Worm (Caenorhabditis elegans) whole organism, L2 larva: ENCODE measurements around the gene C25F9.2.

ENCODE experiments used
- C34F6.9 ChIP-seq: fragments of 150-350 bp; optimal IDR thresholded peaks from 2 replicates; lab custom pipeline; 2014; ENCODE audit warnings: missing biosample characterization, missing genetic modification characterization
- F13H6.1 ChIP-seq: sonication (generic microtip); optimal IDR thresholded peaks from 2 replicates; lab custom pipeline; 2016; ENCODE audit warnings: missing genetic modification characterization, missing compliant biosample characterization
- Y55F3AM.14 ChIP-seq: fragments of 200-800 bp; sonication (Bioruptor generic); optimal IDR thresholded peaks from 2 replicates; lab custom pipeline; 2018; ENCODE audit warnings: mild to moderate bottlenecking, missing genetic modification characterization, missing compliant biosample characterization
- ZK546.5 ChIP-seq: sonication (generic microtip); optimal IDR thresholded peaks from 2 replicates; lab custom pipeline; 2017; ENCODE audit warnings: missing biosample characterization, missing genetic modification characterization
- aly-2 ChIP-seq: fragments of 150-350 bp; optimal IDR thresholded peaks from 2 replicates; lab custom pipeline; 2014; ENCODE audit warnings: missing biosample characterization, missing genetic modification characterization
- ama-1 ChIP-seq: fragments of 150-350 bp; optimal IDR thresholded peaks from 2 replicates; lab custom pipeline; 2018; ENCODE audit warnings: inconsistent platforms
- ceh-16 ChIP-seq: fragments of 150-350 bp; optimal IDR thresholded peaks from 2 replicates; lab custom pipeline; 2014; ENCODE audit warnings: missing biosample characterization, missing genetic modification characterization
- ceh-82 ChIP-seq: fragments of 150-350 bp; optimal IDR thresholded peaks from 2 replicates; lab custom pipeline; 2014; ENCODE audit warnings: missing biosample characterization, missing genetic modification characterization
- crh-2 ChIP-seq: sonication (generic microtip); optimal IDR thresholded peaks from 2 replicates; lab custom pipeline; 2017; ENCODE audit warnings: missing biosample characterization, missing genetic modification characterization
- egl-27 ChIP-seq: sonication (generic microtip); optimal IDR thresholded peaks from 3 replicates; lab custom pipeline; 2017; ENCODE audit warnings: missing biosample characterization, missing genetic modification reagents, missing genetic modification characterization
- elt-1 ChIP-seq: fragments of 150-350 bp; optimal IDR thresholded peaks from 2 replicates; lab custom pipeline; 2014; ENCODE audit warnings: missing biosample characterization, missing genetic modification characterization
- fos-1 ChIP-seq: fragments of 150-350 bp; optimal IDR thresholded peaks from 2 replicates; lab custom pipeline; 2014; ENCODE audit warnings: missing biosample characterization, missing genetic modification characterization
- gmeb-1 ChIP-seq: fragments of 150-350 bp; optimal IDR thresholded peaks from 2 replicates; lab custom pipeline; 2014; ENCODE audit warnings: missing biosample characterization, missing genetic modification characterization
- lin-11 ChIP-seq: fragments of 150-350 bp; sonication (generic microtip); optimal IDR thresholded peaks from 2 replicates; lab custom pipeline; 2014; ENCODE audit warnings: missing biosample characterization, missing genetic modification characterization, inconsistent platforms, mixed read lengths
- lin-39 ChIP-seq: fragments of 150-350 bp; optimal IDR thresholded peaks from 2 replicates; lab custom pipeline; 2014; ENCODE audit warnings: missing biosample characterization, missing genetic modification reagents, missing genetic modification characterization
- lsy-2 ChIP-seq, 2 experiments: fragments of 150-350 bp in 1 of 2; sonication (generic microtip) in 1 of 2; optimal IDR thresholded peaks; 2 replicates each; lab custom pipeline; 2014 to 2017; ENCODE audit warnings: missing biosample characterization in 2 of 2, missing genetic modification characterization in 2 of 2
- mab-5 ChIP-seq: fragments of 150-350 bp; optimal IDR thresholded peaks from 2 replicates; lab custom pipeline; 2014; ENCODE audit warnings: missing biosample characterization, missing genetic modification characterization
- mbf-1 ChIP-seq: sonication (generic microtip); optimal IDR thresholded peaks from 2 replicates; lab custom pipeline; 2017; ENCODE audit warnings: missing biosample characterization, missing genetic modification characterization
- mdl-1 ChIP-seq, 2 experiments: fragments of 150-350 bp in 1 of 2; sonication (generic microtip) in 1 of 2; optimal IDR thresholded peaks; 2 replicates each; lab custom pipeline; 2017; ENCODE audit warnings: missing biosample characterization in 2 of 2, missing genetic modification characterization in 2 of 2
- nhr-10 ChIP-seq: sonication (generic microtip); optimal IDR thresholded peaks from 2 replicates; lab custom pipeline; 2017; ENCODE audit warnings: missing biosample characterization, missing genetic modification characterization
- nhr-11 ChIP-seq: fragments of 150-350 bp; optimal IDR thresholded peaks from 2 replicates; lab custom pipeline; 2014; ENCODE audit warnings: missing biosample characterization, missing genetic modification characterization
- nhr-12 ChIP-seq: fragments of 150-350 bp; optimal IDR thresholded peaks from 2 replicates; lab custom pipeline; 2014; ENCODE audit warnings: missing biosample characterization, missing genetic modification characterization
- nhr-129 ChIP-seq: fragments of 150-350 bp; optimal IDR thresholded peaks from 2 replicates; lab custom pipeline; 2014; ENCODE audit warnings: missing biosample characterization, missing genetic modification characterization
- nhr-21 ChIP-seq: fragments of 150-350 bp; optimal IDR thresholded peaks from 2 replicates; lab custom pipeline; 2014; ENCODE audit warnings: missing biosample characterization, missing genetic modification characterization
- nhr-23 ChIP-seq: fragments of 150-350 bp; optimal IDR thresholded peaks from 2 replicates; lab custom pipeline; 2014; ENCODE audit warnings: missing biosample characterization, missing genetic modification reagents, missing genetic modification characterization
- nhr-237 ChIP-seq: fragments of 150-350 bp; optimal IDR thresholded peaks from 2 replicates; lab custom pipeline; 2014; ENCODE audit warnings: missing biosample characterization, missing genetic modification characterization
- nhr-25 ChIP-seq: fragments of 150-350 bp; sonication (generic microtip); optimal IDR thresholded peaks from 3 replicates; lab custom pipeline; 2014; ENCODE audit warnings: missing biosample characterization, missing genetic modification characterization
- nhr-6 ChIP-seq: fragments of 150-350 bp; optimal IDR thresholded peaks from 2 replicates; lab custom pipeline; 2014; ENCODE audit warnings: missing biosample characterization, missing genetic modification characterization
- skn-1 ChIP-seq: sonication (generic microtip); optimal IDR thresholded peaks from 2 replicates; lab custom pipeline; 2017; ENCODE audit warnings: missing biosample characterization, missing genetic modification characterization
- sma-3 ChIP-seq: sonication (generic microtip); optimal IDR thresholded peaks from 2 replicates; lab custom pipeline; 2016; ENCODE audit warnings: missing genetic modification reagents, missing genetic modification characterization, missing compliant biosample characterization
- sma-9 ChIP-seq, 2 experiments: fragments of 150-350 bp in 1 of 2; sonication (generic microtip) in 1 of 2; optimal IDR thresholded peaks; 2 replicates each; lab custom pipeline; 2014 to 2016; ENCODE audit warnings: missing genetic modification characterization in 2 of 2, mild to moderate bottlenecking in 1 of 2, missing biosample characterization in 1 of 2, missing compliant biosample characterization in 1 of 2, missing genetic modification reagents in 1 of 2, moderate library complexity in 1 of 2
- unc-55 ChIP-seq: fragments of 150-350 bp; sonication (generic microtip); optimal IDR thresholded peaks from 3 replicates; lab custom pipeline; 2014; ENCODE audit warnings: missing biosample characterization, missing genetic modification reagents, missing genetic modification characterization
- unc-62 ChIP-seq: fragments of 150-350 bp; optimal IDR thresholded peaks from 2 replicates; lab custom pipeline; 2014; ENCODE audit warnings: missing biosample characterization, missing genetic modification reagents, missing genetic modification characterization
- zag-1 ChIP-seq: fragments of 150-350 bp; optimal IDR thresholded peaks from 2 replicates; lab custom pipeline; 2014; ENCODE audit warnings: missing biosample characterization, missing genetic modification characterization
- ztf-1 ChIP-seq: fragments of 200-800 bp; sonication (Bioruptor generic); conservative IDR thresholded peaks from 2 replicates; pipeline ENCODE4 v1.3.6; 2022; ENCODE audit warnings: missing genetic modification characterization, missing compliant biosample characterization
- ztf-11 ChIP-seq: sonication (generic microtip); optimal IDR thresholded peaks from 2 replicates; lab custom pipeline; 2017; ENCODE audit warnings: missing biosample characterization, missing genetic modification characterization
- ztf-4 ChIP-seq: fragments of 150-350 bp; optimal IDR thresholded peaks from 2 replicates; lab custom pipeline; 2014; ENCODE audit warnings: missing biosample characterization, missing genetic modification characterization

The C25F9.2 gene

DNA sequence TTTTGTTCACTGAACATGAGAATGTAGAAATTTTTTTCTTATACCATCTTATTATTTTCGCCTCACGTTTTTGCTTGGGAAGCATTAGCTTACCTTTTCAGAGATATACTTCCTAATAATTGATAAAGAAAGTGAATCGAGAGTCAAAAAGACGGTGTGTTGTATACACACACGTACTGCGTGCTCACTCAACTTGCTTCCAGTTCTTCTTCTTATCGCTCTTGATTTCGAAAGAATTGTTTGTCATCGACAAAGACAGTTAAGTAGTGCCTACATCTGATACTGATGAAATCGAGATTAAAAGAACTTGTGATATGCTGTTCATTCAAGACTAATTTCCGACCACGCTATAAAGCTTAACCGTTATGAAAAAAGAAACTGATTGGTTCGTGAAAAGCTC is 10.6 kb upstream of the C25F9.2 start, which contains the start of gene C25F9.5:
Gene C25F9.5, minus strand, starts transcription at position 195 of the 400 bp plus-strand sequence.
- TF ChIP-seq skn-1 (tag; lab: Kevin White, UChicago) (no peak), fos-1 (peak; percentile 83)

ce11 chrV:19416475-19416874 is 4.8 kb upstream of the C25F9.2 start, which contains the start of the genes C25F9.4 and C25F9.9:
Gene C25F9.4, minus strand, starts transcription at chrV:19416575.
Gene C25F9.9, plus strand, starts transcription at chrV:19416611.
- TF ChIP-seq nhr-129 (tag; lab: Kevin White, UChicago) (no peak), nhr-237 (no peak), fos-1 (peak; percentile 59), mbf-1 (tag; lab: Kevin White, UChicago) (no peak), ama-1 (lab: Kevin White, UChicago) (no peak), nhr-6 (no peak), ztf-11 (no peak)

- TF ChIP-seq mab-5 (tag; lab: Kevin White, UChicago) (no peak), fos-1 (peak; percentile 40), sma-3 (GFP tag; lab: Kevin White, UChicago) (no peak)
Observed at ce11 chrV:19417836-19418235, 3.4 kb upstream of the C25F9.2 start, which contains the start of gene C25F9.15. Gene C25F9.15, plus strand, starts transcription at chrV:19418136.

DNA sequence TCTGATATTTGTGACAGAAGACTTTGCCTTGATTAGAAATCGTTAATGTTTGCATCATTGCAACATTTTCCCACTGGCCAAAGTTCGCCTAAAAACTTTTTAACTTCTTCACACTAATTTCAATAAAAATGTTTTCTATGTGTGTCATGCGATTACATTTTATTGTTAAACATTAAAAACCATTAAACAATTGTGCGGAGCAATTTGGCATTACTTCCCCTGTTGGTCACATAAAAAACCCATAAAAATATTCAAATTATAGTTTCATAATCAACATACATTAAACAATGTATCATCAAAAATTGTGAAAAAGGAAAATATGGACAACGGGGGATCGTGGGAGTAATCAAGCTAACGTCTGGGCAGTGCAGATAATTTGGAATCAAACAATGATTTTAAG is 2.0 kb upstream of the C25F9.2 start:
- peak; percentile 1 for TF ChIP-seq fos-1
- TF ChIP-seq, all 48 proteins: peak for 1; not testable (repeated sequence) for 47

DNA sequence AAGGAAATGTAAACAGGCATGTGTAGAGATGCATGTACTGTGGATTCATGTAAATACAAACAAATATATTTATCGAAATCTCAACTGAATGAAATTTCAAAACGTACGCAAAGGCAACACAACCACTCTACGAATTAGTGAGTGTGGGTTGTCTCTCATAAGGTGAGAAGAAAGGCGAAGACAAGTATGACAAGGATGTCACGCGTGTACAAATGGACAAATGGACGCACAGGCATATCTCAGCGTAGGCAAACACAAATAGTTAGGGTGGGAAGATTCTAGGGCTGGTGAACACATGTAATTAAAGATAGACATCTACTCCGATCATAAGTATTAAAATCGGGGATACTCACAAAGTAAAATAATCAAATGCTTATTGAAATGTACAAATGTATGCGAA is 6.8 kb downstream of the C25F9.2 start:
- no peak for TF ChIP-seq ceh-16 (tag; lab: Kevin White, UChicago)
- peak; percentile 23 for TF ChIP-seq nhr-25

ce11 chrV:19428936-19429335 is 7.7 kb downstream of the C25F9.2 start:
- TF ChIP-seq nhr-23 (tag; lab: Kevin White, UChicago): peak; percentile 57
- no peak for TF ChIP-seq nhr-12 (tag; lab: Kevin White, UChicago)
- TF ChIP-seq sma-9 (GFP tag; optimal IDR thresholded peaks at IDR 0.05; lab: Kevin White, UChicago): peak; percentile 56
- no peak for TF ChIP-seq sma-9 (tag; optimal IDR thresholded peaks at IDR 0.05; lab: Kevin White, UChicago)
- TF ChIP-seq ztf-11: no peak
- TF ChIP-seq nhr-10 (tag; lab: Kevin White, UChicago): no peak
- TF ChIP-seq elt-1 (tag; lab: Kevin White, UChicago): peak; percentile 60
- peak; percentile 40 for TF ChIP-seq ceh-16 (tag; lab: Kevin White, UChicago)
- TF ChIP-seq sma-3 (GFP tag; lab: Kevin White, UChicago): no peak
- peak; percentile 28 for TF ChIP-seq nhr-25

DNA sequence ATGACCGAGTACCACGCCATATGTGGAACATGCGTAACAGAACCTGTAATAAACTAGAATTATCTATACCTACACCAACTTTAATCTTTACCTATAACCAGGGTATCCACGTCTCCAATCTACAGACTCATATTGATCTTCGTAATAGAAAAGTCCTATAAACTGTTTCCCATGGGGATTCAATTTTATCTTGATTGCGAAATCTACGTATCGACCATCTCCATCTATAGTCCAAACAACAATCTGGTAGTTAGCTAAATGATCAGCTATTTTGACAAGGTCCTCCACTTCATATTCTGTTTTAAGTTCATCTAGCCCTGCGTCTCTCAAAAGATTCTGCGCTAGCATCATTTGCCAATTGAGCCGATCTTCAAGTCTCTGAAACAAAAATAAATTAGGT is 8.3 kb downstream of the C25F9.2 start:
- no peak for TF ChIP-seq skn-1 (tag; lab: Kevin White, UChicago)
- no peak for TF ChIP-seq zag-1
- TF ChIP-seq lin-39 (tag; lab: Kevin White, UChicago): no peak
- no peak for TF ChIP-seq mdl-1 (tag; optimal IDR thresholded peaks at IDR 0.05; lab: Kevin White, UChicago)
- TF ChIP-seq nhr-11 (tag; lab: Kevin White, UChicago): no peak
- no peak for TF ChIP-seq ceh-82 (tag; lab: Kevin White, UChicago)
- no peak for TF ChIP-seq lin-11
- no peak for TF ChIP-seq ztf-1 (GFP tag; lab: Robert Waterston, UW)
- TF ChIP-seq lsy-2 (tag; optimal IDR thresholded peaks at IDR 0.05; lab: Kevin White, UChicago): peak in 1 of 2 experiments; percentile 11
- TF ChIP-seq unc-62 (GFP tag; lab: Kevin White, UChicago): no peak
- no peak for TF ChIP-seq F13H6.1
- peak; percentile 99 for TF ChIP-seq elt-1 (tag; lab: Kevin White, UChicago)
- TF ChIP-seq gmeb-1 (tag; lab: Kevin White, UChicago): no peak
- TF ChIP-seq nhr-21: no peak
- TF ChIP-seq unc-55 (GFP tag; lab: Kevin White, UChicago): no peak
- peak; percentile 95 for TF ChIP-seq nhr-23 (tag; lab: Kevin White, UChicago)
- TF ChIP-seq sma-3 (GFP tag; lab: Kevin White, UChicago): no peak
- TF ChIP-seq ZK546.5 (tag; lab: Kevin White, UChicago): no peak
- TF ChIP-seq mab-5 (tag; lab: Kevin White, UChicago): no peak
- TF ChIP-seq mbf-1 (tag; lab: Kevin White, UChicago): no peak
- no peak for TF ChIP-seq C34F6.9 (tag; lab: Kevin White, UChicago)
- no peak for TF ChIP-seq nhr-237
- no peak for TF ChIP-seq nhr-12 (tag; lab: Kevin White, UChicago)
- TF ChIP-seq ztf-4 (tag; lab: Kevin White, UChicago): no peak
- no peak for TF ChIP-seq crh-2 (tag; lab: Kevin White, UChicago)
- TF ChIP-seq nhr-25: peak; percentile 54
- TF ChIP-seq Y55F3AM.14: peak; percentile 1
- TF ChIP-seq sma-9 (GFP tag; optimal IDR thresholded peaks at IDR 0.05; lab: Kevin White, UChicago): peak; percentile 90
- no peak for TF ChIP-seq sma-9 (tag; optimal IDR thresholded peaks at IDR 0.05; lab: Kevin White, UChicago)
- TF ChIP-seq nhr-129 (tag; lab: Kevin White, UChicago): no peak
- no peak for TF ChIP-seq aly-2 (tag; lab: Kevin White, UChicago)
- TF ChIP-seq ceh-16 (tag; lab: Kevin White, UChicago): peak; percentile 59
- no peak for TF ChIP-seq egl-27
- TF ChIP-seq, all 48 proteins: peak for 7
